Worm (Caenorhabditis elegans) whole organism, early embryonic: ENCODE data around the gene daf-36.

Experiments used
- B0310.2 ChIP-seq: sonication (generic microtip); optimal IDR thresholded peaks from 2 replicates; lab custom pipeline; 2016; ENCODE audit warnings: mild to moderate bottlenecking, missing genetic modification characterization, missing compliant biosample characterization
- ceh-36 ChIP-seq: sonication (generic microtip); optimal IDR thresholded peaks from 2 replicates; lab custom pipeline; 2016; ENCODE audit warnings: missing genetic modification characterization, inconsistent platforms, missing compliant biosample characterization
- hmbx-1 ChIP-seq: sonication (generic microtip); optimal IDR thresholded peaks from 2 replicates; lab custom pipeline; 2016; ENCODE audit warnings: mild to moderate bottlenecking, missing genetic modification characterization, missing compliant biosample characterization
- tra-4 ChIP-seq: sonication (generic microtip); optimal IDR thresholded peaks from 2 replicates; lab custom pipeline; 2017; ENCODE audit warnings: missing genetic modification characterization, missing compliant biosample characterization

DNA sequence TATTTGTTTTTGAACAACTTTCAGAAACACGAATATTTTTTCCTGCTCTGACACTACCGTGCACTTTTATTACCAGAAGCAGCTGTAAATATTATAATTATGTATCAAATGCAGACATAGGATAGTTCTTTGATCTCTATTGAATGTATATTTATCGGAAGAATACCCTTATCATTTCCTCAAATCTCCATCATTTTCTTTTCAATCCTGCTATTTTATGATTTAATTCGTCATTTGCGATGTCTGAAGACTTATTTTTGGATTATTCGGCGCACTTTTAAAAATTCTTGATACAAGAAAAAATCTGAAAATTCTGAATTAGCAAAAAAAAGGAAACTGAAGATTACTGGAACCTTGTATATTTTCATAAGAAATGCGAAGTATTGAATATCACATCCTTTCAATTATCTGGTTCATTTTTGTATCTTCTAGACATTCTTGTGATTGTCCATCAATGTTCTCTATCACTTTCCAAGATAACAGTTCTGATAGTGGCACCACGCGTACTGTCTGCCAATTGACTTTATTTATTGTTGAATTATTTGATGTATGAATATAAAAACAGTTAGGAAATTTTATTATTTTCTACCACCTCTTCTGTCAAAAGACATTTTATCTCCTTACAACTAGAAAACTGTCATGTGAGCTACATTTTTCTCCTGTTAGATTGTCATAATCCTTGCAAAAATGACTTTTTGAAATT is 18.7 kb upstream of the daf-36 start:
- TF ChIP-seq tra-4 (tag; lab: Kevin White, UChicago) (no peak), B0310.2 (no peak), hmbx-1 (no peak), ceh-36 (tag; lab: Kevin White, UChicago) (no peak)
